Fruit fly (Drosophila melanogaster): ENCODE results near the gene CG42467.

CG42467 gene

DNA sequence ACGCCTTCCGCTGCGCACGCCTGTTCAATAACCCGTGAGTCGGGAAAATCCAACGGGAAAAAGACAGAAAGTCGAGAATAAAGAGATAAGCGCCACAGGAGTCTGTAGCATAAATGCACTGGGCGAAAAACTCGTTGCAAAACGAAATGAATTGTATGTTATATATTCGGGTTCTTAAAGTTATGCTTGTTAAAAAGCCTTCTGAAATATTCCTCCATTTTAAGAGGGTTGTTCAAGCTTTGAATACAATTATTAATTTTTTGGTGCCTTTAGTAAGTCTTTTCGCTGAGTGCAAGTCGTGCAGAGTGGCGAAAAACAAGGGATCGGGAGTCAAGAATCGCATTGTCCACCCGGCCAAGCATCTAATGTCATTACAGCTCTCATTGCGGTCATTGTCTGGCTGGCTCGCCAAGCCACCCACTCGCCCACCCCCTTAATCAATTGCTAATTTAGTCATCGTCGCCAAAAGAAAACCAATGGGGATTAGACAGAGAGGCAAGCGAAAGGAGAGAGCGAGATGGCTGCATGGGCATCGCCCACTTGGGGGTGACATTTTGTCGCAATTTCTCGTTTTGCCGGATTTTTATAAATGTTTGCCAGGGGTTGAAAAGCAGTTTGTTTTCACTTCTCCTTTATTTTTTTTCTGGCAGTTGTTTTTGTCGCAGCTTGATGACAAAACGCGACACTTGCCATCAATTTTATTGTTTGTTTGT lies 15.8 kb upstream of the CG42467 start (continued):
- TF ChIP-seq Max (GFP tag; optimal IDR thresholded peaks at IDR 0.05) (no peak), caup (GFP tag; optimal IDR thresholded peaks at IDR 0.05; ENCODE audit: severe bottlenecking) (no peak), CG31388 (GFP tag; optimal IDR thresholded peaks at IDR 0.05) (no peak), Usf (GFP tag; optimal IDR thresholded peaks at IDR 0.05) (no peak), pnt (GFP tag; optimal IDR thresholded peaks at IDR 0.05) (peak; percentile 27), Jarid2 (GFP tag; optimal IDR thresholded peaks at IDR 0.05) (no peak), CG8924 (tag; optimal IDR thresholded peaks at IDR 0.05) (no peak), Opbp (GFP tag; IDR thresholded peaks at IDR 0.05; ENCODE audit: partially characterized antibody) (no peak), CG10267 (tag; optimal IDR thresholded peaks at IDR 0.05) (peak; percentile 16), CG17359 (tag; optimal IDR thresholded peaks at IDR 0.05) (no peak), CG11456 (GFP tag; IDR thresholded peaks at IDR 0.05) (no peak), CG3407 (GFP tag; optimal IDR thresholded peaks at IDR 0.05) (no peak), CG2202 (tag; optimal IDR thresholded peaks at IDR 0.05) (peak; percentile 3), CG33557 (GFP tag; optimal IDR thresholded peaks at IDR 0.05) (peak; percentile 10), Ets65A (GFP tag) (peak; percentile 27), unc-4 (GFP tag; IDR thresholded peaks at IDR 0.05; ENCODE audit: partially characterized antibody) (no peak), cato (GFP tag; optimal IDR thresholded peaks at IDR 0.05; ENCODE audit: borderline replicate concordance) (no peak), Blimp-1 (GFP tag; optimal IDR thresholded peaks at IDR 0.05) (no peak), CG16863 (GFP tag; optimal IDR thresholded peaks at IDR 0.05) (no peak), CG2120 (GFP tag; optimal IDR thresholded peaks at IDR 0.05) (no peak), Hr51 (GFP tag; optimal IDR thresholded peaks at IDR 0.05) (no peak)

DNA sequence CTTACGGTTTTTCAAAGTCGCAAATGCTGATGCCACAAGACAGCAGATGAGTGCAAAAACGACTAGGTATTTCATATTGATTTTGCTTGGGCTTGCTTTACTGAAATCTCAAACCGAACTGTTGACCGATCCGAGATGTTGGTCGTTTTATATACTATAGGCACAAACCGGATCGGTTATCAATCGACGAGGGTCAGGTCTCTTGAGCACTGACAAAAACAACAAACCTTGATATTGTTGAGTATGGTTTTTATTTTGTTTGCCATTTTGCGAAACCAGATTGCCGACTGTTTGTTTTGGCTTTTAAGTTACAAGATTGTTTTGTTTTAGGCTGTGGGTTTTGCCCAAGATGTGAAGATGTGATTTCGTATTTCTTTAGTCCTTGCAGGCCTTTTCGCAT lies 8.6 kb upstream of the CG42467 start, which contains the start of gene CG16704:
TSS of gene CG16704 (minus strand) at position 122 of the 400 bp plus-strand sequence.
- TF ChIP-seq gsb-n (tag; optimal IDR thresholded peaks at IDR 0.05) (no peak), CG3995 (GFP tag; optimal IDR thresholded peaks at IDR 0.05) (no peak), pnt (GFP tag; optimal IDR thresholded peaks at IDR 0.05) (no peak), sens (GFP tag) (no peak), Ets97D (GFP tag; optimal IDR thresholded peaks at IDR 0.05) (no peak), Fer2 (tag; optimal IDR thresholded peaks at IDR 0.05) (no peak), ase (GFP tag; IDR thresholded peaks at IDR 0.05) (no peak), HLH54F (GFP tag; optimal IDR thresholded peaks at IDR 0.05) (no peak), Ssrp (tag; optimal IDR thresholded peaks at IDR 0.05) (no peak)

DNA sequence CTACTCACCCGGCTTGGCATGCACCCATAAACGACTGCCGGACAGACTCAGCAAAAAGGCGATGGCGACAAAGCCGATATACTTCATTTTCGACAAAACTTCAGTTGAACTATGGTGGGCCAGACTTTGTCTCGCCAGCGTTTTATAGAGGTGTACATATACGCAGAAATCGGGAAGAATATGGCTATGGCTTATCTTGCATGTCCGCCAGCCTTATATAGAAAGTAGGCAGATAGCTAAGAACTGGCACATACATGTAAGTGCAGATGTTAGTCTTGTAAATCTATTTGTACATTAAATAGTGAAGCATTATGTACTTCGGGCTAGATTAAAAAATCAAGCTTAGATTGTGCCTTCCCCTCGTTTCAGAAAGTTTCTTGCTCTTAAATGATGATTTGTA lies 8.0 kb upstream of the CG42467 start, which contains the start of gene CG3513:
TSS of gene CG3513 (minus strand) at position 101 of the 400 bp plus-strand sequence.
- TF ChIP-seq CG14014 (GFP tag; IDR thresholded peaks at IDR 0.05) (no peak), CG10366 (GFP tag; IDR thresholded peaks at IDR 0.05) (no peak), CG17385 (GFP tag; optimal IDR thresholded peaks at IDR 0.05) (no peak), lbe (GFP tag; optimal IDR thresholded peaks at IDR 0.05) (no peak), Chrac-16 (GFP tag; optimal IDR thresholded peaks at IDR 0.05) (no peak), Pdp1 (GFP tag; optimal IDR thresholded peaks at IDR 0.05) (no peak)

dm6 chr2L:3693805-3694204 lies 7.3 kb upstream of the CG42467 start, which contains the start of gene Acp24A4:
Acp24A4 (minus strand) TSS chr2L:3693905.
- no peak for TF ChIP-seq HLH3B (GFP tag; IDR thresholded peaks at IDR 0.05)
- no peak for TF ChIP-seq CG1647 (GFP tag; optimal IDR thresholded peaks at IDR 0.05)
- no peak for TF ChIP-seq CG17802 (tag; optimal IDR thresholded peaks at IDR 0.05)
- no peak for TF ChIP-seq Vsx1 (GFP tag; optimal IDR thresholded peaks at IDR 0.05)
- TF ChIP-seq pum (GFP tag; optimal IDR thresholded peaks at IDR 0.05), result no peak
- no peak for TF ChIP-seq CG4328 (GFP tag; optimal IDR thresholded peaks at IDR 0.05)
- no peak for TF ChIP-seq CG3847 (GFP tag; IDR thresholded peaks at IDR 0.05)
- no peak for TF ChIP-seq crc (GFP tag; optimal IDR thresholded peaks at IDR 0.05)
- no peak for TF ChIP-seq Mes4 (GFP tag; optimal IDR thresholded peaks at IDR 0.05)
- no peak for TF ChIP-seq pita (GFP tag; optimal IDR thresholded peaks at IDR 0.05)
- TF ChIP-seq Dp (GFP tag; optimal IDR thresholded peaks at IDR 0.05), result no peak
- TF ChIP-seq Poxn (GFP tag; IDR thresholded peaks at IDR 0.05), result no peak
- no peak for TF ChIP-seq crol (GFP tag; IDR thresholded peaks at IDR 0.05)

Measured in whole organism, embryonic.